Fruit fly (Drosophila melanogaster) whole organism, embryonic: ENCODE measurements around the gene pav.

ENCODE experiments used
- Asciz ChIP-seq: fragments of 200-800 bp; sonication (Bioruptor generic); optimal IDR thresholded peaks from 2 replicates; lab custom pipeline; 2017; ENCODE audit warnings: missing biosample characterization, mild to moderate bottlenecking, missing genetic modification characterization, missing genetic modification reagents
- Atf3 ChIP-seq: fragments of 200-800 bp; sonication (Bioruptor generic); optimal IDR thresholded peaks from 3 replicates; lab custom pipeline; 2016; ENCODE audit warnings: missing biosample characterization, missing genetic modification characterization
- Awh ChIP-seq: fragments of 200-800 bp; sonication (Bioruptor generic); IDR thresholded peaks from 2 replicates; pipeline ENCODE4, ENCODE4 v1.3.6; 2022; ENCODE audit warnings: missing biosample characterization, missing genetic modification characterization
- CG10543 ChIP-seq: fragments of 200-800 bp; sonication (Bioruptor generic); optimal IDR thresholded peaks from 3 replicates; lab custom pipeline; 2017; ENCODE audit warnings: missing biosample characterization, mild to moderate bottlenecking, missing genetic modification characterization, moderate library complexity
- CG10959 ChIP-seq: fragments of 200-800 bp; sonication (Bioruptor generic); IDR thresholded peaks from 2 replicates; pipeline ENCODE4 v1.3.6; 2022; ENCODE audit warnings: missing biosample characterization, missing genetic modification characterization
- CG11723 ChIP-seq: fragments of 200-800 bp; sonication (Bioruptor generic); optimal IDR thresholded peaks from 2 replicates; lab custom pipeline; 2017; ENCODE audit warnings: missing biosample characterization, mild to moderate bottlenecking, missing genetic modification characterization
- CG15073 ChIP-seq: fragments of 200-800 bp; sonication (Bioruptor generic); optimal IDR thresholded peaks from 2 replicates; lab custom pipeline; 2016; ENCODE audit warnings: missing biosample characterization, missing genetic modification characterization
- CG16779 ChIP-seq: fragments of 200-800 bp; sonication (Bioruptor generic); IDR thresholded peaks from 2 replicates; pipeline ENCODE4 v1.3.6; 2022; ENCODE audit warnings: missing biosample characterization, missing genetic modification characterization
- CG16813 ChIP-seq: fragments of 200-800 bp; sonication (Bioruptor generic); IDR thresholded peaks from 3 replicates; pipeline ENCODE4 v1.3.6; 2022; ENCODE audit warnings: missing biosample characterization, missing genetic modification characterization; ENCODE audit not compliant: partially characterized antibody
- CG16815 ChIP-seq: fragments of 200-800 bp; sonication (Bioruptor generic); optimal IDR thresholded peaks from 3 replicates; lab custom pipeline; 2017; ENCODE audit warnings: missing biosample characterization, mild to moderate bottlenecking, missing genetic modification characterization
- CG17802 ChIP-seq: fragments of 200-800 bp; sonication (Bioruptor generic); optimal IDR thresholded peaks from 2 replicates; lab custom pipeline; 2018; ENCODE audit warnings: missing biosample characterization, mild to moderate bottlenecking, missing genetic modification characterization, moderate library complexity
- CG17912 ChIP-seq: fragments of 200-800 bp; sonication (Bioruptor generic); optimal IDR thresholded peaks from 2 replicates; lab custom pipeline; 2018; ENCODE audit warnings: missing biosample characterization, mild to moderate bottlenecking, missing genetic modification characterization
- CG18764 ChIP-seq: fragments of 200-800 bp; sonication (Bioruptor generic); optimal IDR thresholded peaks from 3 replicates; lab custom pipeline; 2016; ENCODE audit warnings: missing biosample characterization, missing genetic modification characterization
- CG2116 ChIP-seq: fragments of 200-800 bp; sonication (Bioruptor generic); optimal IDR thresholded peaks from 3 replicates; lab custom pipeline; 2018; ENCODE audit warnings: missing biosample characterization, mild to moderate bottlenecking, missing genetic modification characterization
- CG2678 ChIP-seq: fragments of 200-800 bp; sonication (Bioruptor generic); optimal IDR thresholded peaks from 3 replicates; lab custom pipeline; 2019; ENCODE audit warnings: missing biosample characterization, mild to moderate bottlenecking, missing genetic modification characterization, moderate library complexity
- CG2889 ChIP-seq: fragments of 200-800 bp; sonication (Bioruptor generic); IDR thresholded peaks from 3 replicates; pipeline ENCODE4 v1.3.6; 2022; ENCODE audit warnings: missing biosample characterization, missing genetic modification characterization
- CG33557 ChIP-seq: fragments of 200-800 bp; sonication (Bioruptor generic); optimal IDR thresholded peaks from 2 replicates; lab custom pipeline; 2019; ENCODE audit warnings: missing biosample characterization, mild to moderate bottlenecking, missing genetic modification characterization, moderate library complexity
- CG34376 ChIP-seq: fragments of 200-800 bp; sonication (Bioruptor generic); optimal IDR thresholded peaks from 2 replicates; lab custom pipeline; 2018; ENCODE audit warnings: missing biosample characterization, mild to moderate bottlenecking, missing genetic modification characterization
- CG34422 ChIP-seq: fragments of 200-800 bp; sonication (Bioruptor generic); IDR thresholded peaks from 3 replicates; pipeline ENCODE4 v1.3.6; 2022; ENCODE audit warnings: missing biosample characterization, missing genetic modification characterization
- CG3847 ChIP-seq: fragments of 200-800 bp; sonication (Bioruptor generic); IDR thresholded peaks from 2 replicates; pipeline ENCODE4 v1.3.6; 2022; ENCODE audit warnings: missing biosample characterization, missing genetic modification characterization
- CG4404 ChIP-seq: fragments of 200-800 bp; sonication (Bioruptor generic); IDR thresholded peaks from 2 replicates; pipeline ENCODE4 v1.3.6; 2022; ENCODE audit warnings: missing biosample characterization, missing genetic modification characterization
- CG8089 ChIP-seq: fragments of 200-800 bp; sonication (Bioruptor generic); optimal IDR thresholded peaks from 3 replicates; lab custom pipeline; 2016; ENCODE audit warnings: missing biosample characterization, missing genetic modification characterization
- CG9876 ChIP-seq: fragments of 200-800 bp; sonication (Bioruptor generic); optimal IDR thresholded peaks from 2 replicates; lab custom pipeline; 2016; ENCODE audit warnings: missing biosample characterization, missing genetic modification characterization
- Camta ChIP-seq: fragments of 200-800 bp; sonication (Bioruptor generic); optimal IDR thresholded peaks from 2 replicates; lab custom pipeline; 2016; ENCODE audit warnings: missing biosample characterization, missing genetic modification characterization
- Eip74EF ChIP-seq, 2 experiments: fragments of 200-800 bp in 1 of 2; fragments of >200 bp in 1 of 2; sonication (Bioruptor generic) in 1 of 2; optimal IDR thresholded peaks; 2 replicates each; lab custom pipeline; 2017 to 2019; ENCODE audit warnings: missing biosample characterization in 2 of 2, missing genetic modification characterization in 2 of 2, mild to moderate bottlenecking in 1 of 2, moderate library complexity in 1 of 2
- GATAe ChIP-seq: fragments of 200-800 bp; sonication (Bioruptor generic); conservative IDR thresholded peaks from 2 replicates; pipeline ENCODE4 v1.3.6; 2022; ENCODE audit warnings: missing biosample characterization, missing genetic modification characterization
- Hr78 ChIP-seq, 2 experiments: fragments of 200-800 bp in 1 of 2; fragments of >200 bp in 1 of 2; sonication (Bioruptor generic) in 1 of 2; optimal IDR thresholded peaks; 2 replicates each; lab custom pipeline; 2017 to 2019; ENCODE audit warnings: missing biosample characterization in 2 of 2, missing genetic modification characterization in 2 of 2, mild to moderate bottlenecking in 1 of 2, moderate library complexity in 1 of 2
- Hsf ChIP-seq: fragments of 200-800 bp; sonication (Bioruptor generic); optimal IDR thresholded peaks from 3 replicates; lab custom pipeline; 2016; ENCODE audit warnings: missing biosample characterization, missing genetic modification characterization
- Med ChIP-seq: fragments of 200-800 bp; sonication (Bioruptor generic); peaks from one replicate; lab custom pipeline; 2016; ENCODE audit warnings: missing biosample characterization, missing genetic modification characterization, mild to moderate bottlenecking, inconsistent platforms, moderate library complexity
- Mes4 ChIP-seq: fragments of 200-800 bp; sonication (Bioruptor generic); optimal IDR thresholded peaks from 2 replicates; lab custom pipeline; 2016; ENCODE audit warnings: missing biosample characterization, missing genetic modification characterization
- NFAT ChIP-seq: fragments of 200-800 bp; sonication (Bioruptor generic); IDR thresholded peaks from 2 replicates; pipeline ENCODE4 v1.3.6; 2022; ENCODE audit warnings: missing biosample characterization, missing genetic modification characterization
- Spps ChIP-seq: fragments of 200-800 bp; sonication (Bioruptor generic); optimal IDR thresholded peaks from 2 replicates; lab custom pipeline; 2018; ENCODE audit warnings: missing biosample characterization, mild to moderate bottlenecking, missing genetic modification characterization
- Sry-β ChIP-seq: fragments of 200-800 bp; sonication (Bioruptor generic); optimal IDR thresholded peaks from 2 replicates; lab custom pipeline; 2018; ENCODE audit warnings: missing biosample characterization, mild to moderate bottlenecking, missing genetic modification characterization, moderate library complexity
- Taf1 ChIP-seq: fragments of 200-800 bp; sonication (Bioruptor generic); IDR thresholded peaks from 2 replicates; pipeline ENCODE4 v1.3.6; 2022; ENCODE audit warnings: missing biosample characterization, missing genetic modification characterization
- al ChIP-seq: fragments of 200-800 bp; sonication (Bioruptor generic); IDR thresholded peaks from 2 replicates; pipeline ENCODE4 v1.3.6; 2022; ENCODE audit warnings: missing biosample characterization, missing genetic modification characterization
- ap ChIP-seq: fragments of 200-800 bp; sonication (Bioruptor generic); IDR thresholded peaks from 2 replicates; pipeline ENCODE4 v1.3.6; 2022; ENCODE audit warnings: missing biosample characterization, missing genetic modification characterization
- caup ChIP-seq: fragments of 200-800 bp; sonication (Bioruptor generic); optimal IDR thresholded peaks from 3 replicates; lab custom pipeline; 2017; ENCODE audit warnings: missing biosample characterization, mild to moderate bottlenecking, missing genetic modification characterization, moderate library complexity; ENCODE audit not compliant: severe bottlenecking
- ci ChIP-seq: fragments of 200-800 bp; sonication (Bioruptor generic); IDR thresholded peaks from 3 replicates; pipeline ENCODE4 v1.3.6; 2022; ENCODE audit warnings: missing biosample characterization, missing genetic modification characterization
- dpn ChIP-seq, 2 experiments: fragments of 200-800 bp; sonication (Bioruptor generic); optimal IDR thresholded peaks; 3 replicates each; lab custom pipeline; 2016; ENCODE audit warnings: missing biosample characterization in 2 of 2, missing genetic modification characterization in 2 of 2
- exex ChIP-seq: fragments of 200-800 bp; sonication (Bioruptor generic); optimal IDR thresholded peaks from 4 replicates; lab custom pipeline; 2018; ENCODE audit warnings: missing biosample characterization, mild to moderate bottlenecking, missing genetic modification characterization, moderate library complexity
- gcm2 ChIP-seq: fragments of 200-800 bp; sonication (Bioruptor generic); optimal IDR thresholded peaks from 2 replicates; lab custom pipeline; 2016; ENCODE audit warnings: missing biosample characterization, missing genetic modification characterization
- gfzf ChIP-seq: fragments of 200-800 bp; sonication (Bioruptor generic); optimal IDR thresholded peaks from 2 replicates; lab custom pipeline; 2016; ENCODE audit warnings: missing biosample characterization, mild to moderate bottlenecking, missing genetic modification characterization, moderate library complexity
- hb ChIP-seq: fragments of 200-800 bp; sonication (Bioruptor generic); IDR thresholded peaks from 3 replicates; pipeline ENCODE4 v1.3.6; 2022; ENCODE audit warnings: missing biosample characterization, missing genetic modification characterization; ENCODE audit not compliant: partially characterized antibody
- her ChIP-seq: fragments of 200-800 bp; sonication (Bioruptor generic); optimal IDR thresholded peaks from 2 replicates; lab custom pipeline; 2016; ENCODE audit warnings: missing biosample characterization, missing genetic modification characterization
- lab ChIP-seq: fragments of 200-800 bp; sonication (Bioruptor generic); optimal IDR thresholded peaks from 3 replicates; lab custom pipeline; 2017; ENCODE audit warnings: missing biosample characterization, missing genetic modification characterization, mild to moderate bottlenecking, moderate library complexity, missing genetic modification reagents
- lbe ChIP-seq: fragments of 200-800 bp; sonication (Bioruptor generic); optimal IDR thresholded peaks from 2 replicates; lab custom pipeline; 2016; ENCODE audit warnings: missing biosample characterization, mild to moderate bottlenecking, missing genetic modification characterization
- p53 ChIP-seq: fragments of 200-800 bp; sonication (Bioruptor generic); optimal IDR thresholded peaks from 2 replicates; lab custom pipeline; 2016; ENCODE audit warnings: missing biosample characterization, missing genetic modification characterization
- pnt ChIP-seq: fragments of 200-800 bp; sonication (Bioruptor generic); optimal IDR thresholded peaks from 3 replicates; lab custom pipeline; 2016; ENCODE audit warnings: missing biosample characterization, missing genetic modification characterization
- tx ChIP-seq: fragments of 200-800 bp; sonication (Bioruptor generic); optimal IDR thresholded peaks from 2 replicates; lab custom pipeline; 2016; ENCODE audit warnings: missing biosample characterization, missing genetic modification characterization

Gene pav

dm6 chr3L:4219291-4220228 is 23.0 kb upstream of the pav start (continued):
- TF ChIP-seq CG17802 (tag; lab: Kevin White, UChicago) (no peak), Awh (peak; percentile 56; the same call in 1 of the 2 replicates), CG17912 (GFP tag; lab: Kevin White, UChicago) (no peak), CG8089 (GFP tag; lab: Kevin White, UChicago) (no peak), gcm2 (GFP tag; lab: Kevin White, UChicago) (no peak), CG2889 (GFP tag; lab: Robert Waterston, UW) (no peak), CG2678 (tag; lab: Kevin White, UChicago) (no peak), tx (GFP tag; lab: Kevin White, UChicago) (no peak), CG9876 (GFP tag; lab: Kevin White, UChicago) (no peak), gfzf (no peak), Atf3 (GFP tag; lab: Kevin White, UChicago) (no peak), CG15073 (GFP tag; lab: Kevin White, UChicago) (no peak), al (GFP tag; lab: Robert Waterston, UW) (no peak), CG10543 (GFP tag; lab: Kevin White, UChicago) (peak; percentile 70), Hr78 (GFP tag; optimal IDR thresholded peaks at IDR 0.05; lab: Kevin White, UChicago) (peak in 1 of 2 experiments; percentile 95), CG16779 (no peak), CG2116 (GFP tag; lab: Kevin White, UChicago) (no peak), Asciz (GFP tag; lab: Kevin White, UChicago) (peak; percentile 23), CG34422 (GFP tag; lab: Robert Waterston, UW) (no peak), CG34376 (GFP tag; lab: Kevin White, UChicago) (peak; percentile 88), hb (no peak), CG4404 (GFP tag; lab: Robert Waterston, UW) (no peak), Eip74EF (GFP tag; optimal IDR thresholded peaks at IDR 0.05; lab: Kevin White, UChicago) (no peak), Camta (no peak), her (GFP tag; lab: Kevin White, UChicago) (no peak), ap (GFP tag; lab: Robert Waterston, UW) (no peak), pnt (no peak), exex (tag; lab: Kevin White, UChicago) (peak; percentile 99), Taf1 (GFP tag; lab: Robert Waterston, UW) (no peak), CG3847 (GFP tag; lab: Robert Waterston, UW) (no peak), CG33557 (GFP tag; lab: Kevin White, UChicago) (no peak), CG18764 (GFP tag; lab: Kevin White, UChicago) (no peak), CG16815 (GFP tag; lab: Kevin White, UChicago) (no peak), NFAT (GFP tag; lab: Robert Waterston, UW) (no peak), GATAe (peak; percentile 65), Mes4 (GFP tag; lab: Kevin White, UChicago) (no peak), dpn (GFP tag; optimal IDR thresholded peaks at IDR 0.05; lab: Kevin White, UChicago) (no peak), Sry-β (GFP tag; lab: Kevin White, UChicago) (no peak), ci (peak; percentile 37; the same call in 1 of the 3 replicates), p53 (GFP tag; lab: Kevin White, UChicago) (no peak), lbe (GFP tag; lab: Kevin White, UChicago) (no peak), CG16813 (GFP tag; lab: Robert Waterston, UW) (no peak), lab (GFP tag; lab: Kevin White, UChicago) (peak; percentile 32), Hsf (GFP tag; lab: Kevin White, UChicago) (no peak), Med (GFP tag; lab: Kevin White, UChicago) (peak; percentile 23), Spps (tag; lab: Kevin White, UChicago) (no peak), CG10959 (no peak), caup (GFP tag; lab: Kevin White, UChicago) (no peak), CG11723 (no peak)
